Fruit fly (Drosophila melanogaster) whole organism, prepupa: Measurements from ENCODE around the gene RpS19b.

Source experiments
- CG10631 ChIP-seq: fragments of 200-800 bp; sonication (Bioruptor generic); optimal IDR thresholded peaks from 2 replicates; lab custom pipeline; 2016; ENCODE audit warnings: missing biosample characterization, missing genetic modification characterization
- CG11294 ChIP-seq: fragments of 200-800 bp; sonication (Bioruptor generic); IDR thresholded peaks from 2 replicates; pipeline ENCODE4 v1.3.6; 2022; ENCODE audit warnings: missing biosample characterization, missing genetic modification characterization
- CG11762 ChIP-seq: fragments of 200-800 bp; sonication (Bioruptor generic); optimal IDR thresholded peaks from 3 replicates; lab custom pipeline; 2016; ENCODE audit warnings: missing biosample characterization, missing genetic modification characterization; ENCODE audit not compliant: insufficient read depth
- CG15336 ChIP-seq: fragments of 200-800 bp; sonication (Bioruptor generic); IDR thresholded peaks from 2 replicates; pipeline ENCODE4 v1.3.6; 2022; ENCODE audit warnings: missing biosample characterization, missing genetic modification characterization
- CG1621 ChIP-seq: fragments of 200-800 bp; sonication (Bioruptor generic); optimal IDR thresholded peaks from 3 replicates; lab custom pipeline; 2018; ENCODE audit warnings: missing biosample characterization, mild to moderate bottlenecking, missing genetic modification characterization
- CG3032 ChIP-seq: fragments of 200-800 bp; optimal IDR thresholded peaks from 2 replicates; lab custom pipeline; 2019; ENCODE audit warnings: missing biosample characterization, mild to moderate bottlenecking, missing genetic modification characterization, moderate library complexity
- CG3919 ChIP-seq: fragments of 200-800 bp; sonication (Bioruptor generic); optimal IDR thresholded peaks from 3 replicates; lab custom pipeline; 2016; ENCODE audit warnings: missing biosample characterization, missing genetic modification characterization
- CG4318 ChIP-seq: fragments of 200-800 bp; sonication (Bioruptor generic); optimal IDR thresholded peaks from 3 replicates; lab custom pipeline; 2017; ENCODE audit warnings: missing biosample characterization, mild to moderate bottlenecking, missing genetic modification characterization
- CG6163 ChIP-seq: fragments of 200-800 bp; sonication (Bioruptor generic); IDR thresholded peaks from 3 replicates; pipeline ENCODE4 v1.3.6; 2022; ENCODE audit warnings: missing biosample characterization, missing genetic modification characterization
- CG6276 ChIP-seq: fragments of 200-800 bp; sonication (Bioruptor generic); optimal IDR thresholded peaks from 2 replicates; lab custom pipeline; 2017; ENCODE audit warnings: missing biosample characterization, mild to moderate bottlenecking, missing genetic modification characterization
- CG6792 ChIP-seq: fragments of 200-800 bp; sonication (Bioruptor generic); optimal IDR thresholded peaks from 3 replicates; lab custom pipeline; 2016; ENCODE audit warnings: missing biosample characterization, missing genetic modification characterization
- CG6854 ChIP-seq: fragments of 200-800 bp; sonication (Bioruptor generic); optimal IDR thresholded peaks from 2 replicates; lab custom pipeline; 2017; ENCODE audit warnings: missing biosample characterization, mild to moderate bottlenecking, missing genetic modification characterization
- CG7368 ChIP-seq: fragments of 200-800 bp; sonication (Bioruptor generic); optimal IDR thresholded peaks from 3 replicates; lab custom pipeline; 2016; ENCODE audit warnings: missing biosample characterization, missing genetic modification characterization
- CG8119 ChIP-seq: fragments of 200-800 bp; sonication (Bioruptor generic); IDR thresholded peaks from 3 replicates; pipeline ENCODE4 v1.3.6; 2022; ENCODE audit warnings: missing biosample characterization, missing genetic modification characterization
- CG8319 ChIP-seq: fragments of 200-800 bp; sonication (Bioruptor generic); optimal IDR thresholded peaks from 3 replicates; lab custom pipeline; 2016; ENCODE audit warnings: missing biosample characterization, missing genetic modification characterization
- CG8632 ChIP-seq: fragments of 200-800 bp; sonication (Bioruptor generic); optimal IDR thresholded peaks from 3 replicates; lab custom pipeline; 2016; ENCODE audit warnings: missing biosample characterization, missing genetic modification characterization
- CG9139 ChIP-seq: fragments of 200-800 bp; sonication (Bioruptor generic); optimal IDR thresholded peaks from 3 replicates; lab custom pipeline; 2017; ENCODE audit warnings: missing biosample characterization, mild to moderate bottlenecking, missing genetic modification characterization
- Eip75B ChIP-seq: fragments of 200-800 bp; sonication (Bioruptor generic); optimal IDR thresholded peaks from 3 replicates; lab custom pipeline; 2016; ENCODE audit warnings: missing biosample characterization, missing genetic modification characterization
- Eip78C ChIP-seq: fragments of 200-800 bp; sonication (Bioruptor generic); peaks from one replicate; lab custom pipeline; 2016; ENCODE audit warnings: missing biosample characterization, missing genetic modification characterization
- Gug ChIP-seq: fragments of 200-800 bp; sonication (Bioruptor generic); IDR thresholded peaks from 2 replicates; pipeline ENCODE4 v1.3.6; 2022; ENCODE audit warnings: missing biosample characterization, missing genetic modification characterization
- Hr38 ChIP-seq: sonication (Bioruptor generic); optimal IDR thresholded peaks from 2 replicates; lab custom pipeline; 2016; ENCODE audit warnings: missing biosample characterization, missing genetic modification characterization
- Hr39 ChIP-seq: fragments of 200-800 bp; sonication (Bioruptor generic); optimal IDR thresholded peaks from 2 replicates; lab custom pipeline; 2016; ENCODE audit warnings: missing biosample characterization, missing genetic modification characterization
- Met ChIP-seq: fragments of 200-800 bp; sonication (Bioruptor generic); optimal IDR thresholded peaks from 3 replicates; lab custom pipeline; 2016; ENCODE audit warnings: missing biosample characterization, missing genetic modification characterization
- OdsH ChIP-seq: fragments of 200-800 bp; sonication (Bioruptor generic); optimal IDR thresholded peaks from 3 replicates; lab custom pipeline; 2016; ENCODE audit warnings: missing biosample characterization, missing genetic modification characterization
- Smox ChIP-seq: fragments of 200-800 bp; sonication (Bioruptor generic); optimal IDR thresholded peaks from 3 replicates; lab custom pipeline; 2016; ENCODE audit warnings: missing biosample characterization, missing genetic modification characterization
- Sox102F ChIP-seq: fragments of 200-800 bp; sonication (Bioruptor generic); optimal IDR thresholded peaks from 2 replicates; lab custom pipeline; 2016; ENCODE audit warnings: missing biosample characterization, mild to moderate bottlenecking, missing genetic modification characterization
- Sox14 ChIP-seq: fragments of 200-800 bp; sonication (Bioruptor generic); optimal IDR thresholded peaks from 3 replicates; lab custom pipeline; 2016; ENCODE audit warnings: missing biosample characterization, missing genetic modification characterization
- achi ChIP-seq: fragments of 200-800 bp; sonication (Bioruptor generic); optimal IDR thresholded peaks from 3 replicates; lab custom pipeline; 2016; ENCODE audit warnings: missing biosample characterization, missing genetic modification characterization
- dac ChIP-seq: fragments of 200-800 bp; sonication (Bioruptor generic); optimal IDR thresholded peaks from 2 replicates; lab custom pipeline; 2017; ENCODE audit warnings: missing biosample characterization, mild to moderate bottlenecking, missing genetic modification characterization
- dsx ChIP-seq: fragments of 200-800 bp; optimal IDR thresholded peaks from 3 replicates; lab custom pipeline; 2019; ENCODE audit warnings: missing biosample characterization, mild to moderate bottlenecking, missing genetic modification characterization, moderate library complexity; ENCODE audit not compliant: poor library complexity, severe bottlenecking
- eg ChIP-seq: fragments of 200-800 bp; sonication (Bioruptor generic); IDR thresholded peaks from 3 replicates; pipeline ENCODE4 v1.3.6; 2022; ENCODE audit warnings: missing biosample characterization, missing genetic modification characterization
- esn ChIP-seq: fragments of 200-800 bp; sonication (Bioruptor generic); optimal IDR thresholded peaks from 2 replicates; lab custom pipeline; 2016; ENCODE audit warnings: missing biosample characterization, mild to moderate bottlenecking, missing genetic modification characterization, moderate library complexity
- fd59A ChIP-seq: fragments of 200-800 bp; sonication (Bioruptor generic); optimal IDR thresholded peaks from 2 replicates; lab custom pipeline; 2017; ENCODE audit warnings: missing biosample characterization, mild to moderate bottlenecking, missing genetic modification characterization, missing genetic modification reagents
- lz ChIP-seq: fragments of 200-800 bp; sonication (Bioruptor generic); optimal IDR thresholded peaks from 3 replicates; lab custom pipeline; 2016; ENCODE audit warnings: missing biosample characterization, missing genetic modification characterization
- net ChIP-seq: fragments of 200-800 bp; sonication (Bioruptor generic); optimal IDR thresholded peaks from 3 replicates; lab custom pipeline; 2016; ENCODE audit warnings: missing biosample characterization, missing genetic modification characterization
- pdm3 ChIP-seq: fragments of 200-800 bp; sonication (Bioruptor generic); optimal IDR thresholded peaks from 3 replicates; lab custom pipeline; 2016; ENCODE audit warnings: missing biosample characterization, missing genetic modification characterization
- spab ChIP-seq: fragments of 200-800 bp; sonication (Bioruptor generic); optimal IDR thresholded peaks from 2 replicates; lab custom pipeline; 2017; ENCODE audit warnings: missing biosample characterization, mild to moderate bottlenecking, missing genetic modification characterization, missing genetic modification reagents
- ss ChIP-seq, 2 experiments: fragments of 200-800 bp; sonication (Bioruptor generic); optimal IDR thresholded peaks; 2 replicates in 1 of 2; 3 replicates in 1 of 2; lab custom pipeline; 2017 to 2018; ENCODE audit warnings: mild to moderate bottlenecking in 2 of 2, missing biosample characterization in 2 of 2, missing genetic modification characterization in 2 of 2, moderate library complexity in 1 of 2
- svp ChIP-seq: fragments of 200-800 bp; sonication (Bioruptor generic); peaks from one replicate; lab custom pipeline; 2016; ENCODE audit warnings: missing biosample characterization, missing genetic modification characterization
- topi ChIP-seq: fragments of 200-800 bp; sonication (Bioruptor generic); optimal IDR thresholded peaks from 3 replicates; lab custom pipeline; 2016; ENCODE audit warnings: missing biosample characterization, missing genetic modification characterization

The RpS19b gene

dm6 chr3R:23886270-23887095 lies 46.8 kb downstream of the RpS19b start (continued):
- peak; percentile 97 for TF ChIP-seq Smox (GFP tag; lab: Kevin White, UChicago)
- peak; percentile 95 for TF ChIP-seq OdsH (GFP tag; lab: Kevin White, UChicago)
- peak; percentile 83 for TF ChIP-seq CG6276 (GFP tag; lab: Kevin White, UChicago)
- TF ChIP-seq CG3032 (tag; lab: Kevin White, UChicago): peak; percentile 97
- TF ChIP-seq spab (GFP tag; lab: Kevin White, UChicago): peak; percentile 95
- peak; percentile 79 for TF ChIP-seq CG4318
- peak; percentile 94 for TF ChIP-seq CG10631
- peak; percentile 98 for TF ChIP-seq esn (GFP tag; lab: Kevin White, UChicago)
- TF ChIP-seq CG3919 (GFP tag; lab: Kevin White, UChicago): peak; percentile 95
- peak; percentile 83 for TF ChIP-seq Gug (GFP tag; lab: Robert Waterston, UW)
- peak; percentile 92 for TF ChIP-seq fd59A (GFP tag; lab: Kevin White, UChicago)
- peak; percentile 99 for TF ChIP-seq Eip78C (GFP tag; lab: Kevin White, UChicago)
- TF ChIP-seq Hr38: no peak
- peak; percentile 95 for TF ChIP-seq CG8632 (GFP tag; lab: Kevin White, UChicago)
- peak; percentile 95 for TF ChIP-seq CG6792
- TF ChIP-seq CG8319: peak; percentile 87
- peak; percentile 96 for TF ChIP-seq Sox14 (GFP tag; lab: Kevin White, UChicago)
- peak; percentile 97 for TF ChIP-seq lz (GFP tag; lab: Kevin White, UChicago)
- TF ChIP-seq CG6163 (GFP tag; lab: Robert Waterston, UW): peak; percentile 92

dm6 chr3R:23885660-23886059 lies 47.7 kb downstream of the RpS19b start:
- no peak for TF ChIP-seq CG8119 (GFP tag; lab: Robert Waterston, UW)
- TF ChIP-seq Hr39 (GFP tag; lab: Kevin White, UChicago): no peak
- TF ChIP-seq CG11294 (GFP tag; lab: Robert Waterston, UW): no peak
- no peak for TF ChIP-seq topi (GFP tag; lab: Kevin White, UChicago)
- TF ChIP-seq ss (GFP tag; optimal IDR thresholded peaks at IDR 0.05; lab: Kevin White, UChicago): no peak
- TF ChIP-seq Gug (GFP tag; lab: Robert Waterston, UW): no peak
- no peak for TF ChIP-seq CG11762 (GFP tag; lab: Kevin White, UChicago)
- no peak for TF ChIP-seq CG3032 (tag; lab: Kevin White, UChicago)

- TF ChIP-seq CG7368 (GFP tag; lab: Kevin White, UChicago) (no peak), CG15336 (GFP tag; lab: Robert Waterston, UW) (no peak), CG1621 (tag; lab: Kevin White, UChicago) (no peak), CG8632 (GFP tag; lab: Kevin White, UChicago) (no peak), Met (GFP tag; lab: Kevin White, UChicago) (no peak), pdm3 (GFP tag; lab: Kevin White, UChicago) (no peak), Eip75B (GFP tag; lab: Kevin White, UChicago) (no peak), net (GFP tag; lab: Kevin White, UChicago) (no peak)
Observed at dm6 chr3R:23885182-23885581, 48.1 kb downstream of the RpS19b start.

dm6 chr3R:23884088-23884727 lies 49.1 kb downstream of the RpS19b start:
- TF ChIP-seq Sox14 (GFP tag; lab: Kevin White, UChicago): peak; percentile 17
- TF ChIP-seq CG9139 (GFP tag; lab: Kevin White, UChicago): no peak
- no peak for TF ChIP-seq achi (GFP tag; lab: Kevin White, UChicago)
- no peak for TF ChIP-seq CG6854
- TF ChIP-seq svp: peak; percentile 94
- TF ChIP-seq Sox102F (GFP tag; lab: Kevin White, UChicago): no peak
- peak; percentile 74 for TF ChIP-seq Eip78C (GFP tag; lab: Kevin White, UChicago)
- TF ChIP-seq CG6276 (GFP tag; lab: Kevin White, UChicago): no peak
- TF ChIP-seq dac (GFP tag; lab: Kevin White, UChicago): no peak
- TF ChIP-seq topi (GFP tag; lab: Kevin White, UChicago): no peak
- TF ChIP-seq eg (GFP tag; lab: Robert Waterston, UW): no peak
- TF ChIP-seq esn (GFP tag; lab: Kevin White, UChicago): peak; percentile 28
- TF ChIP-seq Eip75B (GFP tag; lab: Kevin White, UChicago): peak; percentile 1
- TF ChIP-seq dsx (GFP tag; lab: Kevin White, UChicago): no peak
- TF ChIP-seq, all 60 proteins: peak for 5
